Worm (Caenorhabditis elegans): ENCODE measurements around the gene dao-2.

ce11 chrII:4575579-4575978, 12.8 kb downstream of the dao-2 start:
- TF ChIP-seq sox-4 (tag; optimal IDR thresholded peaks at IDR 0.05) (no peak), C04F5.9 (tag; optimal IDR thresholded peaks at IDR 0.05) (no peak), zag-1 (tag; optimal IDR thresholded peaks at IDR 0.05) (no peak), pag-3 (tag; optimal IDR thresholded peaks at IDR 0.05; ENCODE audit: borderline replicate concordance, insufficient read depth) (no peak), elt-3 (tag; optimal IDR thresholded peaks at IDR 0.05) (no peak), snpc-4 (tag; optimal IDR thresholded peaks at IDR 0.05) (no peak), ztf-4 (tag; optimal IDR thresholded peaks at IDR 0.05) (no peak), ztf-11 (tag; optimal IDR thresholded peaks at IDR 0.05) (no peak), skn-1 (tag; optimal IDR thresholded peaks at IDR 0.05) (no peak)

All from whole organism, L1 larva.